Worm (Caenorhabditis elegans): ENCODE data around the gene C32D5.10.

The C32D5.10 gene

ce11 chrII:6322081-6322480, 29.7 kb downstream of the C32D5.10 start:
- TF ChIP-seq saeg-2 (GFP tag; IDR thresholded peaks at IDR 0.05), result no peak
- TF ChIP-seq unc-62 (GFP tag; optimal IDR thresholded peaks at IDR 0.05 in 1 of 2), result peak in 1 of 2 experiments; percentile 97
- TF ChIP-seq unc-62 (tag; optimal IDR thresholded peaks at IDR 0.05), result no peak
- no peak for TF ChIP-seq gei-8 (GFP tag; optimal IDR thresholded peaks at IDR 0.05)
- TF ChIP-seq dpl-1 (GFP tag; optimal IDR thresholded peaks at IDR 0.05), result no peak
- no peak for TF ChIP-seq pqm-1 (tag; optimal IDR thresholded peaks at IDR 0.05)

ce11 chrII:6320655-6321388, 31.0 kb downstream of the C32D5.10 start, which contains the start of gene efr-3:
Gene efr-3 (minus strand): TSS chrII:6321159.
- TF ChIP-seq lin-38 (GFP tag; IDR thresholded peaks at IDR 0.05) (peak; percentile 93), hlh-30 (tag; optimal IDR thresholded peaks at IDR 0.05; ENCODE audit: insufficient read depth) (peak; percentile 11), nhr-28 (tag; optimal IDR thresholded peaks at IDR 0.05) (no peak), hmg-1.1 (GFP tag; IDR thresholded peaks at IDR 0.05) (0 out of 2 replicates have a peak, but pooled peaks have one; percentile 16), F44E2.7 (GFP tag; IDR thresholded peaks at IDR 0.05) (no peak), mes-2 (tag; optimal IDR thresholded peaks at IDR 0.05; ENCODE audit: poor library complexity, severe bottlenecking) (peak; percentile 40), dpl-1 (GFP tag; optimal IDR thresholded peaks at IDR 0.05) (peak; percentile 88), Y105C5A.15 (GFP tag; IDR thresholded peaks at IDR 0.05) (no peak), aha-1 (tag) (peak; percentile 88), tra-1 (GFP tag; IDR thresholded peaks at IDR 0.05) (no peak), rbr-2 (tag; optimal IDR thresholded peaks at IDR 0.05) (peak; percentile 20), unc-62 (GFP tag; optimal IDR thresholded peaks at IDR 0.05 in 1 of 2) (peak in 1 of 2 experiments; percentile 93), unc-62 (tag; optimal IDR thresholded peaks at IDR 0.05) (no peak), sdz-12 (GFP tag; optimal IDR thresholded peaks at IDR 0.05) (no peak), nhr-6 (tag; optimal IDR thresholded peaks at IDR 0.05) (peak; percentile 23), lsy-2 (tag; optimal IDR thresholded peaks at IDR 0.05) (peak in 1 of 2 experiments; percentile 65)

ce11 chrII:6311888-6312287, 39.9 kb downstream of the C32D5.10 start:
- TF ChIP-seq unc-62 (GFP tag; optimal IDR thresholded peaks at IDR 0.05 in 1 of 2) (no peak), unc-62 (tag; optimal IDR thresholded peaks at IDR 0.05) (no peak), aha-1 (tag) (peak; percentile 70)

ce11 chrII:6311459-6311858, 40.3 kb downstream of the C32D5.10 start:
- TF ChIP-seq unc-62 (GFP tag; optimal IDR thresholded peaks at IDR 0.05 in 1 of 2), result peak in 1 of 2 experiments; percentile 44
- TF ChIP-seq unc-62 (tag; optimal IDR thresholded peaks at IDR 0.05), result no peak
- no peak for TF ChIP-seq zip-2 (tag; optimal IDR thresholded peaks at IDR 0.05)

- TF ChIP-seq lin-38 (GFP tag; IDR thresholded peaks at IDR 0.05) (no peak), aha-1 (tag) (peak; percentile 80), rbr-2 (tag; optimal IDR thresholded peaks at IDR 0.05) (no peak)
These were observed 42.6 kb downstream of the C32D5.10 start, which contains the start of gene glb-10 for ce11 chrII:6309198-6309597. Gene glb-10 (minus strand): TSS chrII:6309298.

- TF ChIP-seq lin-38 (GFP tag; IDR thresholded peaks at IDR 0.05) (no peak), aha-1 (tag) (no peak), daf-8 (GFP tag; IDR thresholded peaks at IDR 0.05) (no peak), hif-1 (tag; optimal IDR thresholded peaks at IDR 0.05) (no peak), dmd-9 (GFP tag; IDR thresholded peaks at IDR 0.05) (no peak), T20F7.1 (GFP tag; optimal IDR thresholded peaks at IDR 0.05) (no peak), R02D3.7 (tag; optimal IDR thresholded peaks at IDR 0.05) (no peak), ceh-44 (GFP tag; IDR thresholded peaks at IDR 0.05) (no peak), dve-1 (tag; optimal IDR thresholded peaks at IDR 0.05; ENCODE audit: insufficient read depth) (no peak)
These were observed 45.7 kb downstream of the C32D5.10 start, which contains the start of gene C29F5.8 for ce11 chrII:6306125-6306524. Gene C29F5.8 (plus strand): TSS chrII:6306425.
